Fruit fly (Drosophila melanogaster) whole organism, embryonic: ENCODE results near the gene CG14742.

Experiments
- ATbp ChIP-seq: fragments of 200-800 bp; sonication (Bioruptor generic); optimal IDR thresholded peaks from 2 replicates; lab custom pipeline; 2017; ENCODE audit warnings: missing biosample characterization, mild to moderate bottlenecking, missing genetic modification characterization, missing genetic modification reagents
- Awh ChIP-seq: fragments of 200-800 bp; sonication (Bioruptor generic); IDR thresholded peaks from 2 replicates; pipeline ENCODE4, ENCODE4 v1.3.6; 2022; ENCODE audit warnings: missing biosample characterization, missing genetic modification characterization
- BtbVII ChIP-seq: fragments of 200-800 bp; sonication (Bioruptor generic); optimal IDR thresholded peaks from 3 replicates; lab custom pipeline; 2017; ENCODE audit warnings: missing biosample characterization, mild to moderate bottlenecking, missing genetic modification characterization
- CG10147 ChIP-seq: fragments of 200-800 bp; sonication (Bioruptor generic); optimal IDR thresholded peaks from 2 replicates; lab custom pipeline; 2019; ENCODE audit warnings: missing biosample characterization, mild to moderate bottlenecking, missing genetic modification characterization, moderate library complexity
- CG1024 ChIP-seq: fragments of 200-800 bp; sonication (Bioruptor generic); IDR thresholded peaks from 2 replicates; pipeline ENCODE4 v1.3.6; 2022; ENCODE audit warnings: missing biosample characterization, missing genetic modification characterization
- CG11560 ChIP-seq: fragments of 200-800 bp; sonication (Bioruptor generic); IDR thresholded peaks from 3 replicates; pipeline ENCODE4 v1.3.6; 2022; ENCODE audit warnings: missing biosample characterization, missing genetic modification characterization
- CG15269 ChIP-seq: fragments of 200-800 bp; sonication (Bioruptor generic); optimal IDR thresholded peaks from 2 replicates; lab custom pipeline; 2018; ENCODE audit warnings: missing biosample characterization, mild to moderate bottlenecking, missing genetic modification characterization, moderate library complexity
- CG15601 ChIP-seq: fragments of 200-800 bp; sonication (Bioruptor generic); optimal IDR thresholded peaks from 3 replicates; lab custom pipeline; 2019; ENCODE audit warnings: missing biosample characterization, mild to moderate bottlenecking, missing genetic modification characterization, moderate library complexity
- CG1603 ChIP-seq: fragments of 200-800 bp; sonication (Bioruptor generic); optimal IDR thresholded peaks from 2 replicates; lab custom pipeline; 2019; ENCODE audit warnings: missing biosample characterization, mild to moderate bottlenecking, missing genetic modification characterization, moderate library complexity
- CG16813 ChIP-seq: fragments of 200-800 bp; sonication (Bioruptor generic); IDR thresholded peaks from 3 replicates; pipeline ENCODE4 v1.3.6; 2022; ENCODE audit warnings: missing biosample characterization, missing genetic modification characterization; ENCODE audit not compliant: partially characterized antibody
- CG18599 ChIP-seq: fragments of 200-800 bp; sonication (Bioruptor generic); optimal IDR thresholded peaks from 3 replicates; lab custom pipeline; 2017; ENCODE audit warnings: missing biosample characterization, missing genetic modification characterization, mild to moderate bottlenecking, moderate library complexity, missing genetic modification reagents
- CG18619 ChIP-seq: fragments of 200-800 bp; sonication (Bioruptor generic); optimal IDR thresholded peaks from 3 replicates; lab custom pipeline; 2017; ENCODE audit warnings: missing biosample characterization, mild to moderate bottlenecking, missing genetic modification characterization
- CG33557 ChIP-seq: fragments of 200-800 bp; sonication (Bioruptor generic); optimal IDR thresholded peaks from 2 replicates; lab custom pipeline; 2019; ENCODE audit warnings: missing biosample characterization, mild to moderate bottlenecking, missing genetic modification characterization, moderate library complexity
- CG4360 ChIP-seq: fragments of 200-800 bp; sonication (Bioruptor generic); IDR thresholded peaks from 2 replicates; pipeline ENCODE4 v1.3.6; 2022; ENCODE audit warnings: missing biosample characterization, missing genetic modification characterization
- CG43689 ChIP-seq: fragments of 200-800 bp; sonication (Bioruptor generic); IDR thresholded peaks from 2 replicates; pipeline ENCODE4 v1.3.6; 2022; ENCODE audit warnings: missing biosample characterization, missing genetic modification characterization
- CG6765 ChIP-seq: fragments of 200-800 bp; sonication (Bioruptor generic); optimal IDR thresholded peaks from 3 replicates; lab custom pipeline; 2017; ENCODE audit warnings: missing biosample characterization, mild to moderate bottlenecking, missing genetic modification characterization
- CG9609 ChIP-seq: fragments of 200-800 bp; sonication (Bioruptor generic); optimal IDR thresholded peaks from 3 replicates; lab custom pipeline; 2016; ENCODE audit warnings: missing biosample characterization, missing genetic modification characterization
- Dp ChIP-seq: fragments of 200-800 bp; sonication (Bioruptor generic); optimal IDR thresholded peaks from 2 replicates; lab custom pipeline; 2018; ENCODE audit warnings: missing biosample characterization, mild to moderate bottlenecking, missing genetic modification characterization, moderate library complexity
- Kr ChIP-seq: fragments of 200-800 bp; sonication (Bioruptor generic); optimal IDR thresholded peaks from 2 replicates; lab custom pipeline; 2017; ENCODE audit warnings: missing biosample characterization, mild to moderate bottlenecking, missing genetic modification characterization
- MBD-R2 ChIP-seq: fragments of 200-800 bp; sonication (Bioruptor generic); IDR thresholded peaks from 2 replicates; pipeline ENCODE4 v1.3.6; 2022; ENCODE audit warnings: missing biosample characterization, missing genetic modification characterization
- Six4 ChIP-seq: fragments of 200-800 bp; sonication (Bioruptor generic); optimal IDR thresholded peaks from 2 replicates; lab custom pipeline; 2016; ENCODE audit warnings: missing biosample characterization, missing genetic modification characterization
- Sox100B ChIP-seq: fragments of 200-800 bp; sonication (Bioruptor generic); optimal IDR thresholded peaks from 3 replicates; lab custom pipeline; 2018; ENCODE audit warnings: missing biosample characterization, mild to moderate bottlenecking, missing genetic modification characterization
- ato ChIP-seq: fragments of 200-800 bp; sonication (Bioruptor generic); IDR thresholded peaks from 2 replicates; pipeline ENCODE4 v1.3.6; 2022; ENCODE audit warnings: missing biosample characterization, missing genetic modification characterization; ENCODE audit not compliant: partially characterized antibody
- bigmax ChIP-seq: fragments of 200-800 bp; sonication (Bioruptor generic); optimal IDR thresholded peaks from 2 replicates; lab custom pipeline; 2018; ENCODE audit warnings: missing biosample characterization, mild to moderate bottlenecking, missing genetic modification characterization
- dati ChIP-seq: fragments of 200-800 bp; sonication (Bioruptor generic); IDR thresholded peaks from 2 replicates; pipeline ENCODE4 v1.3.6; 2022; ENCODE audit warnings: missing biosample characterization, missing genetic modification characterization
- dmrt99B ChIP-seq: fragments of 200-800 bp; sonication (Bioruptor generic); optimal IDR thresholded peaks from 2 replicates; lab custom pipeline; 2018; ENCODE audit warnings: missing biosample characterization, mild to moderate bottlenecking, missing genetic modification characterization, moderate library complexity
- fu2 ChIP-seq: fragments of 200-800 bp; sonication (Bioruptor generic); optimal IDR thresholded peaks from 2 replicates; lab custom pipeline; 2016; ENCODE audit warnings: missing biosample characterization, missing genetic modification characterization
- gcm2 ChIP-seq: fragments of 200-800 bp; sonication (Bioruptor generic); optimal IDR thresholded peaks from 2 replicates; lab custom pipeline; 2016; ENCODE audit warnings: missing biosample characterization, missing genetic modification characterization
- gem ChIP-seq: fragments of 200-800 bp; sonication (Bioruptor generic); optimal IDR thresholded peaks from 2 replicates; lab custom pipeline; 2019; ENCODE audit warnings: missing biosample characterization, mild to moderate bottlenecking, missing genetic modification characterization, moderate library complexity
- grau ChIP-seq: fragments of 200-800 bp; optimal IDR thresholded peaks from 3 replicates; lab custom pipeline; 2019; ENCODE audit warnings: missing biosample characterization, mild to moderate bottlenecking, missing genetic modification characterization, moderate library complexity
- jigr1 ChIP-seq: fragments of 200-800 bp; sonication (Bioruptor generic); IDR thresholded peaks from 3 replicates; pipeline ENCODE4 v1.3.6; 2022; ENCODE audit warnings: missing biosample characterization, missing genetic modification characterization
- pros ChIP-seq: fragments of 200-800 bp; sonication (Bioruptor generic); optimal IDR thresholded peaks from 3 replicates; lab custom pipeline; 2019; ENCODE audit warnings: missing biosample characterization, mild to moderate bottlenecking, missing genetic modification characterization, moderate library complexity
- ro ChIP-seq: fragments of 200-800 bp; sonication (Bioruptor generic); IDR thresholded peaks from 2 replicates; pipeline ENCODE4 v1.3.6; 2022; ENCODE audit warnings: missing biosample characterization, missing genetic modification characterization
- sc ChIP-seq, 3 experiments: fragments of >200 bp in 2 of 3; fragments of 200-800 bp in 1 of 3; sonication (Bioruptor generic) in 1 of 3; optimal IDR thresholded peaks; 2 replicates in 2 of 3; 3 replicates in 1 of 3; lab custom pipeline; 2017; ENCODE audit warnings: mild to moderate bottlenecking in 1 of 3, missing biosample characterization in 1 of 3, missing genetic modification characterization in 1 of 3, missing genetic modification reagents in 1 of 3
- sima ChIP-seq: fragments of 200-800 bp; sonication (Bioruptor generic); optimal IDR thresholded peaks from 2 replicates; lab custom pipeline; 2016; ENCODE audit warnings: missing biosample characterization, missing genetic modification characterization
- so ChIP-seq: fragments of 200-800 bp; sonication (Bioruptor generic); IDR thresholded peaks from 3 replicates; pipeline ENCODE4 v1.3.6; 2022; ENCODE audit warnings: missing biosample characterization, missing genetic modification characterization
- ssp ChIP-seq: fragments of 200-800 bp; sonication (Bioruptor generic); IDR thresholded peaks from 2 replicates; pipeline ENCODE4 v1.3.6; 2022; ENCODE audit warnings: missing biosample characterization, missing genetic modification characterization
- tgo ChIP-seq: fragments of 200-800 bp; sonication (Bioruptor generic); IDR thresholded peaks from 3 replicates; pipeline ENCODE4 v1.3.6; 2022; ENCODE audit warnings: missing biosample characterization, missing genetic modification characterization
- tin ChIP-seq: fragments of 200-800 bp; sonication (Bioruptor generic); optimal IDR thresholded peaks from 3 replicates; lab custom pipeline; 2016; ENCODE audit warnings: missing biosample characterization, missing genetic modification characterization
- tna ChIP-seq: fragments of 200-800 bp; sonication (Bioruptor generic); IDR thresholded peaks from 2 replicates; pipeline ENCODE4 v1.3.6; 2022; ENCODE audit warnings: missing biosample characterization, missing genetic modification characterization; ENCODE audit not compliant: partially characterized antibody
- trh ChIP-seq: fragments of 200-800 bp; sonication (Bioruptor generic); optimal IDR thresholded peaks from 2 replicates; lab custom pipeline; 2016; ENCODE audit warnings: missing biosample characterization, missing genetic modification characterization
- tup ChIP-seq: fragments of 200-800 bp; sonication (Bioruptor generic); optimal IDR thresholded peaks from 2 replicates; lab custom pipeline; 2016; ENCODE audit warnings: missing biosample characterization, mild to moderate bottlenecking, missing genetic modification characterization, moderate library complexity
- wek ChIP-seq: fragments of 200-800 bp; sonication (Bioruptor generic); optimal IDR thresholded peaks from 3 replicates; lab custom pipeline; 2018; ENCODE audit warnings: missing biosample characterization, mild to moderate bottlenecking, missing genetic modification characterization, moderate library complexity

Gene CG14742

DNA sequence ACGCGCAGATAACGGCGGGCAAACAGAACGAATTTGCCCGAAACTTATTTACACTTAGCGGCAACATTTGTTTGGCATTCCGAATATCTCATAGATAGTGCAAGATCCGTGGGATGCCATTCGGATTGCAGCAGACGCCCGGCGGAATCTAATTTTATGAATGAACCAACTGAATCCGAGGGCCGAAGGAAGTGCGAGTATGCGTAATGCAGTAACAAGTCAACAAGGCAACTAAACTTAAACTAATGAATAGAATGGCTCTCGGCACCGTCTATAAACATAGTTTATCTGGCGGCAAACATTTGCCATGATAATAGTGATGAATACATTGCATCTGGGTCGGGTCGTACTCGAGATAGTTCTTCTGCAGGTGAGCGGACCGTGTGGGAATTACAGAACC, 35.9 kb downstream of the CG14742 start (continued):
- TF ChIP-seq CG1603 (tag; lab: Kevin White, UChicago) (peak; percentile 41), dmrt99B (no peak), BtbVII (GFP tag; lab: Kevin White, UChicago) (no peak), Kr (GFP tag; lab: Kevin White, UChicago) (no peak), tgo (GFP tag; lab: Robert Waterston, UW) (no peak), CG1024 (GFP tag; lab: Robert Waterston, UW) (no peak), tup (no peak), CG15601 (peak; percentile 45), ro (GFP tag; lab: Robert Waterston, UW) (no peak), gcm2 (GFP tag; lab: Kevin White, UChicago) (no peak), trh (GFP tag; lab: Kevin White, UChicago) (no peak), CG6765 (GFP tag; lab: Kevin White, UChicago) (no peak), gem (tag; lab: Kevin White, UChicago) (no peak), ATbp (GFP tag; lab: Kevin White, UChicago) (peak; percentile 60), CG9609 (GFP tag; lab: Kevin White, UChicago) (no peak), CG10147 (GFP tag; lab: Kevin White, UChicago) (no peak), sc (optimal IDR thresholded peaks at IDR 0.05; lab: Kevin White, UChicago) (no peak), sc (GFP tag; optimal IDR thresholded peaks at IDR 0.05; lab: Kevin White, UChicago) (no peak), CG16813 (GFP tag; lab: Robert Waterston, UW) (no peak), bigmax (GFP tag; lab: Kevin White, UChicago) (no peak), tna (GFP tag; lab: Robert Waterston, UW) (no peak), pros (GFP tag; lab: Kevin White, UChicago) (no peak), Sox100B (GFP tag; lab: Kevin White, UChicago) (peak; percentile 8), dati (GFP tag; lab: Robert Waterston, UW) (no peak), grau (tag; lab: Kevin White, UChicago) (no peak), tin (GFP tag; lab: Kevin White, UChicago) (no peak), CG43689 (GFP tag; lab: Robert Waterston, UW) (no peak), fu2 (GFP tag; lab: Kevin White, UChicago) (no peak), CG18599 (GFP tag; lab: Kevin White, UChicago) (no peak), jigr1 (GFP tag; lab: Robert Waterston, UW) (no peak), CG18619 (GFP tag; lab: Kevin White, UChicago) (no peak), CG33557 (GFP tag; lab: Kevin White, UChicago) (peak; percentile 4), ato (GFP tag; lab: Robert Waterston, UW) (no peak), CG15269 (tag; lab: Kevin White, UChicago) (no peak), CG4360 (GFP tag; lab: Robert Waterston, UW) (no peak), ssp (GFP tag; lab: Robert Waterston, UW) (no peak), MBD-R2 (GFP tag; lab: Robert Waterston, UW) (no peak), so (no peak), Six4 (GFP tag; lab: Kevin White, UChicago) (no peak), Dp (GFP tag; lab: Kevin White, UChicago) (no peak), CG11560 (tag; lab: Robert Waterston, UW) (no peak), wek (GFP tag; lab: Kevin White, UChicago) (peak; percentile 42), Awh (GFP tag; lab: Robert Waterston, UW) (no peak), sima (GFP tag; lab: Kevin White, UChicago) (no peak)
